Worm (Caenorhabditis elegans) whole organism, midembryonic: ENCODE results near the gene ttr-16.

ENCODE experiments used
- T22C8.4 ChIP-seq: fragments of 200-800 bp; sonication (Bioruptor generic); IDR thresholded peaks from 2 replicates; pipeline ENCODE4 v1.3.6; 2022; ENCODE audit warnings: missing genetic modification characterization, missing compliant biosample characterization
- cog-1 ChIP-seq: sonication (generic microtip); optimal IDR thresholded peaks from 2 replicates; lab custom pipeline; 2016; ENCODE audit warnings: missing genetic modification characterization, missing compliant biosample characterization
- flt-1 ChIP-seq: fragments of 200-800 bp; sonication (Bioruptor generic); IDR thresholded peaks from 2 replicates; pipeline ENCODE4 v1.3.6; 2022; ENCODE audit warnings: missing genetic modification characterization, missing compliant biosample characterization
- klf-2 ChIP-seq: fragments of 200-800 bp; sonication (Bioruptor generic); conservative IDR thresholded peaks from 2 replicates; pipeline ENCODE4 v1.3.6; 2022; ENCODE audit warnings: missing genetic modification reagents, missing genetic modification characterization, missing compliant biosample characterization
- med-1 ChIP-seq: sonication (generic microtip); optimal IDR thresholded peaks from 2 replicates; lab custom pipeline; 2017; ENCODE audit warnings: missing genetic modification characterization, mild to moderate bottlenecking, missing compliant biosample characterization, antibody characterized with exemption, missing genetic modification reagents; ENCODE audit not compliant: insufficient read depth
- ref-1 ChIP-seq: fragments of 200-800 bp; sonication (Bioruptor generic); conservative IDR thresholded peaks from 2 replicates; pipeline ENCODE4 v1.3.6; 2022; ENCODE audit warnings: missing genetic modification reagents, missing genetic modification characterization, missing compliant biosample characterization
- tab-1 ChIP-seq: fragments of 200-800 bp; sonication (Bioruptor generic); IDR thresholded peaks from 2 replicates; pipeline ENCODE4 v1.3.6; 2022; ENCODE audit warnings: missing genetic modification characterization, missing compliant biosample characterization
- ztf-23 ChIP-seq: fragments of 200-800 bp; sonication (Bioruptor generic); IDR thresholded peaks from 2 replicates; pipeline ENCODE4 v1.3.6; 2022; ENCODE audit warnings: missing genetic modification reagents, missing genetic modification characterization, missing compliant biosample characterization
- ztf-29 ChIP-seq: fragments of 200-800 bp; sonication (Bioruptor generic); IDR thresholded peaks from 2 replicates; pipeline ENCODE4 v1.3.6; 2022; ENCODE audit warnings: missing genetic modification reagents, missing genetic modification characterization, missing compliant biosample characterization

- TF ChIP-seq flt-1 (GFP tag; lab: Robert Waterston, UW) (no peak), ztf-23 (no peak), med-1 (GFP tag; lab: Kevin White, UChicago) (no peak), tab-1 (no peak), cog-1 (no peak), T22C8.4 (no peak), klf-2 (GFP tag; lab: Robert Waterston, UW) (no peak), ztf-29 (GFP tag; lab: Robert Waterston, UW) (no peak), ref-1 (GFP tag; lab: Robert Waterston, UW) (no peak)
Observed at ce11 chrIV:11037118-11037719, 26.7 kb downstream of the ttr-16 start.
